Worm (Caenorhabditis elegans): ENCODE measurements around the gene nlp-76.

ce11 chrX:12691740-12692383 lies 28.2 kb upstream of the nlp-76 start:
- no peak for TF ChIP-seq gei-17 (GFP tag; optimal IDR thresholded peaks at IDR 0.05)
- TF ChIP-seq xnd-1 (tag; optimal IDR thresholded peaks at IDR 0.05): no peak
- no peak for TF ChIP-seq F49E8.2 (tag; optimal IDR thresholded peaks at IDR 0.05; ENCODE audit: insufficient read depth)

Measured in whole organism, young adult.